Fruit fly (Drosophila melanogaster) whole organism, embryonic: ENCODE data around the gene Cyt-c-p.

ENCODE experiments used
- ATbp ChIP-seq: fragments of 200-800 bp; sonication (Bioruptor generic); optimal IDR thresholded peaks from 2 replicates; lab custom pipeline; 2017; ENCODE audit warnings: missing biosample characterization, mild to moderate bottlenecking, missing genetic modification characterization, missing genetic modification reagents
- Abd-B ChIP-seq: fragments of 200-800 bp; sonication (Bioruptor generic); optimal IDR thresholded peaks from 2 replicates; lab custom pipeline; 2018; ENCODE audit warnings: missing biosample characterization, mild to moderate bottlenecking, missing genetic modification characterization, moderate library complexity
- Bgb ChIP-seq: fragments of 200-800 bp; sonication (Bioruptor generic); IDR thresholded peaks from 2 replicates; pipeline ENCODE4 v1.3.6; 2022; ENCODE audit warnings: missing biosample characterization, missing genetic modification characterization; ENCODE audit not compliant: partially characterized antibody
- CG10565 ChIP-seq: fragments of 200-800 bp; sonication (Bioruptor generic); optimal IDR thresholded peaks from 3 replicates; lab custom pipeline; 2016; ENCODE audit warnings: missing biosample characterization, mild to moderate bottlenecking, missing genetic modification characterization
- CG13775 ChIP-seq: fragments of 200-800 bp; sonication (Bioruptor generic); optimal IDR thresholded peaks from 3 replicates; lab custom pipeline; 2017; ENCODE audit warnings: missing biosample characterization, mild to moderate bottlenecking, missing genetic modification characterization
- CG1603 ChIP-seq: fragments of 200-800 bp; sonication (Bioruptor generic); optimal IDR thresholded peaks from 2 replicates; lab custom pipeline; 2019; ENCODE audit warnings: missing biosample characterization, mild to moderate bottlenecking, missing genetic modification characterization, moderate library complexity
- CG16863 ChIP-seq: fragments of 200-800 bp; sonication (Bioruptor generic); optimal IDR thresholded peaks from 3 replicates; lab custom pipeline; 2016; ENCODE audit warnings: missing biosample characterization, missing genetic modification characterization
- CG17359 ChIP-seq: fragments of 200-800 bp; sonication (Bioruptor generic); optimal IDR thresholded peaks from 3 replicates; lab custom pipeline; 2018; ENCODE audit warnings: missing biosample characterization, mild to moderate bottlenecking, missing genetic modification characterization, moderate library complexity
- CG18476 ChIP-seq: fragments of 200-800 bp; sonication (Bioruptor generic); optimal IDR thresholded peaks from 2 replicates; lab custom pipeline; 2016; ENCODE audit warnings: missing biosample characterization, mild to moderate bottlenecking, missing genetic modification characterization
- CG18764 ChIP-seq: fragments of 200-800 bp; sonication (Bioruptor generic); optimal IDR thresholded peaks from 3 replicates; lab custom pipeline; 2016; ENCODE audit warnings: missing biosample characterization, missing genetic modification characterization
- CG2199 ChIP-seq: fragments of 200-800 bp; sonication (Bioruptor generic); IDR thresholded peaks from 3 replicates; pipeline ENCODE4 v1.3.6; 2022; ENCODE audit warnings: missing biosample characterization, missing genetic modification characterization
- CG2678 ChIP-seq: fragments of 200-800 bp; sonication (Bioruptor generic); optimal IDR thresholded peaks from 3 replicates; lab custom pipeline; 2019; ENCODE audit warnings: missing biosample characterization, mild to moderate bottlenecking, missing genetic modification characterization, moderate library complexity
- CG32772 ChIP-seq: fragments of 200-800 bp; sonication (Bioruptor generic); IDR thresholded peaks from 2 replicates; pipeline ENCODE4 v1.3.6; 2022; ENCODE audit warnings: missing biosample characterization, missing genetic modification characterization
- CG4328 ChIP-seq: fragments of 200-800 bp; sonication (Bioruptor generic); optimal IDR thresholded peaks from 3 replicates; lab custom pipeline; 2017; ENCODE audit warnings: missing biosample characterization, missing genetic modification reagents, missing genetic modification characterization
- CG6683 ChIP-seq: fragments of 200-800 bp; sonication (Bioruptor generic); optimal IDR thresholded peaks from 2 replicates; lab custom pipeline; 2017; ENCODE audit warnings: missing biosample characterization, mild to moderate bottlenecking, missing genetic modification characterization, missing genetic modification reagents
- CG6765 ChIP-seq: fragments of 200-800 bp; sonication (Bioruptor generic); optimal IDR thresholded peaks from 3 replicates; lab custom pipeline; 2017; ENCODE audit warnings: missing biosample characterization, mild to moderate bottlenecking, missing genetic modification characterization
- CG8359 ChIP-seq: fragments of 200-800 bp; sonication (Bioruptor generic); optimal IDR thresholded peaks from 2 replicates; lab custom pipeline; 2017; ENCODE audit warnings: missing biosample characterization, mild to moderate bottlenecking, missing genetic modification characterization, borderline replicate concordance
- Camta ChIP-seq: fragments of 200-800 bp; sonication (Bioruptor generic); optimal IDR thresholded peaks from 2 replicates; lab custom pipeline; 2016; ENCODE audit warnings: missing biosample characterization, missing genetic modification characterization
- Dp ChIP-seq: fragments of 200-800 bp; sonication (Bioruptor generic); optimal IDR thresholded peaks from 2 replicates; lab custom pipeline; 2018; ENCODE audit warnings: missing biosample characterization, mild to moderate bottlenecking, missing genetic modification characterization, moderate library complexity
- Dref ChIP-seq: fragments of 200-800 bp; sonication (Bioruptor generic); IDR thresholded peaks from 2 replicates; pipeline ENCODE4 v1.3.6; 2022; ENCODE audit warnings: missing biosample characterization, missing genetic modification characterization
- E2f1 ChIP-seq: fragments of 200-800 bp; sonication (Bioruptor generic); IDR thresholded peaks from 2 replicates; pipeline ENCODE4 v1.3.6; 2022; ENCODE audit warnings: missing biosample characterization, missing genetic modification characterization
- Hr39 ChIP-seq: fragments of >200 bp; optimal IDR thresholded peaks from 2 replicates; lab custom pipeline; 2017
- MTF-1 ChIP-seq: fragments of 200-800 bp; sonication (Bioruptor generic); optimal IDR thresholded peaks from 2 replicates; lab custom pipeline; 2018; ENCODE audit warnings: missing biosample characterization, mild to moderate bottlenecking, missing genetic modification characterization, borderline replicate concordance
- Rx ChIP-seq: fragments of 200-800 bp; sonication (Bioruptor generic); IDR thresholded peaks from 2 replicates; pipeline ENCODE4 v1.3.6; 2022; ENCODE audit warnings: missing biosample characterization, missing genetic modification characterization
- TFAM ChIP-seq: fragments of 200-800 bp; sonication (Bioruptor generic); optimal IDR thresholded peaks from 2 replicates; lab custom pipeline; 2017; ENCODE audit warnings: missing biosample characterization, missing genetic modification characterization, inconsistent platforms
- YL-1 ChIP-seq: fragments of 200-800 bp; sonication (Bioruptor generic); optimal IDR thresholded peaks from 3 replicates; lab custom pipeline; 2017; ENCODE audit warnings: missing biosample characterization, mild to moderate bottlenecking, missing genetic modification characterization
- ac ChIP-seq: fragments of 200-800 bp; sonication (Bioruptor generic); optimal IDR thresholded peaks from 3 replicates; lab custom pipeline; 2017; ENCODE audit warnings: missing biosample characterization, mild to moderate bottlenecking, missing genetic modification characterization
- ase ChIP-seq: fragments of 200-800 bp; sonication (Bioruptor generic); IDR thresholded peaks from 3 replicates; pipeline ENCODE4 v1.3.6; 2022; ENCODE audit warnings: missing biosample characterization, missing genetic modification characterization
- btn ChIP-seq: fragments of 200-800 bp; sonication (Bioruptor generic); optimal IDR thresholded peaks from 2 replicates; lab custom pipeline; 2016; ENCODE audit warnings: missing biosample characterization, missing genetic modification characterization
- cad ChIP-seq: fragments of >200 bp; optimal IDR thresholded peaks from 2 replicates; lab custom pipeline; 2017; ENCODE audit warnings: missing biosample characterization, missing genetic modification characterization
- cato ChIP-seq: fragments of 200-800 bp; sonication (Bioruptor generic); optimal IDR thresholded peaks from 2 replicates; lab custom pipeline; 2016; ENCODE audit warnings: missing biosample characterization, missing genetic modification characterization, borderline replicate concordance
- dmrt11E ChIP-seq: fragments of 200-800 bp; sonication (Bioruptor generic); optimal IDR thresholded peaks from 3 replicates; lab custom pipeline; 2018; ENCODE audit warnings: missing biosample characterization, mild to moderate bottlenecking, missing genetic modification characterization, moderate library complexity
- exex ChIP-seq: fragments of 200-800 bp; sonication (Bioruptor generic); optimal IDR thresholded peaks from 4 replicates; lab custom pipeline; 2018; ENCODE audit warnings: missing biosample characterization, mild to moderate bottlenecking, missing genetic modification characterization, moderate library complexity
- gsb ChIP-seq: fragments of 200-800 bp; sonication (Bioruptor generic); IDR thresholded peaks from 2 replicates; pipeline ENCODE4 v1.3.6; 2022; ENCODE audit warnings: missing biosample characterization, missing genetic modification characterization
- gt ChIP-seq: fragments of 200-800 bp; sonication (Bioruptor generic); IDR thresholded peaks from 2 replicates; pipeline ENCODE4 v1.3.6; 2022; ENCODE audit warnings: missing biosample characterization, missing genetic modification characterization
- jigr1 ChIP-seq: fragments of 200-800 bp; sonication (Bioruptor generic); IDR thresholded peaks from 3 replicates; pipeline ENCODE4 v1.3.6; 2022; ENCODE audit warnings: missing biosample characterization, missing genetic modification characterization
- klu ChIP-seq: fragments of 200-800 bp; sonication (Bioruptor generic); IDR thresholded peaks from 2 replicates; pipeline ENCODE4 v1.3.6; 2022; ENCODE audit warnings: missing biosample characterization, missing genetic modification characterization
- nerfin-1 ChIP-seq: fragments of 200-800 bp; sonication (Bioruptor generic); optimal IDR thresholded peaks from 3 replicates; lab custom pipeline; 2019; ENCODE audit warnings: missing biosample characterization, mild to moderate bottlenecking, missing genetic modification characterization, moderate library complexity
- onecut ChIP-seq: fragments of 200-800 bp; sonication (Bioruptor generic); IDR thresholded peaks from 2 replicates; pipeline ENCODE4 v1.3.6; 2022; ENCODE audit warnings: missing biosample characterization, missing genetic modification characterization
- pb ChIP-seq: fragments of 200-800 bp; sonication (Bioruptor generic); optimal IDR thresholded peaks from 3 replicates; lab custom pipeline; 2016; ENCODE audit warnings: missing biosample characterization, missing genetic modification characterization
- peb ChIP-seq: fragments of 200-800 bp; sonication (Bioruptor generic); IDR thresholded peaks from 2 replicates; pipeline ENCODE4 v1.3.6; 2022; ENCODE audit warnings: missing biosample characterization, missing genetic modification characterization
- phol ChIP-seq: fragments of 200-800 bp; sonication (Bioruptor generic); optimal IDR thresholded peaks from 3 replicates; lab custom pipeline; 2018; ENCODE audit warnings: missing biosample characterization, mild to moderate bottlenecking, missing genetic modification characterization, moderate library complexity
- psq ChIP-seq: fragments of 200-800 bp; sonication (Bioruptor generic); optimal IDR thresholded peaks from 2 replicates; lab custom pipeline; 2017; ENCODE audit warnings: missing biosample characterization, missing genetic modification characterization
- salm ChIP-seq: fragments of 200-800 bp; sonication (Bioruptor generic); optimal IDR thresholded peaks from 2 replicates; lab custom pipeline; 2018; ENCODE audit warnings: missing biosample characterization, mild to moderate bottlenecking, missing genetic modification characterization
- slp2 ChIP-seq: fragments of 200-800 bp; sonication (Bioruptor generic); optimal IDR thresholded peaks from 2 replicates; lab custom pipeline; 2016; ENCODE audit warnings: missing biosample characterization, missing genetic modification characterization
- sna ChIP-seq: fragments of 200-800 bp; sonication (Bioruptor generic); IDR thresholded peaks from 2 replicates; pipeline ENCODE4 v1.3.6; 2022; ENCODE audit warnings: missing biosample characterization, missing genetic modification characterization; ENCODE audit not compliant: partially characterized antibody
- sqz ChIP-seq: fragments of 200-800 bp; sonication (Bioruptor generic); optimal IDR thresholded peaks from 3 replicates; lab custom pipeline; 2018; ENCODE audit warnings: missing biosample characterization, mild to moderate bottlenecking, missing genetic modification characterization
- tap ChIP-seq: fragments of 200-800 bp; optimal IDR thresholded peaks from 3 replicates; lab custom pipeline; 2019; ENCODE audit warnings: missing biosample characterization, mild to moderate bottlenecking, missing genetic modification characterization, moderate library complexity
- zen2 ChIP-seq: fragments of 200-800 bp; sonication (Bioruptor generic); IDR thresholded peaks from 3 replicates; pipeline ENCODE4 v1.3.6; 2022; ENCODE audit warnings: missing biosample characterization, missing genetic modification characterization; ENCODE audit not compliant: partially characterized antibody

Cyt-c-p gene

dm6 chr2L:16719643-16720515, at the start of gene Cyt-c-p (continued):
- no peak for TF ChIP-seq slp2
- peak; percentile 6 for TF ChIP-seq salm (tag; lab: Kevin White, UChicago)
- TF ChIP-seq CG17359 (tag; lab: Kevin White, UChicago): no peak
- no peak for TF ChIP-seq Rx
- peak; percentile 26; the same call in 1 of the 2 replicates for TF ChIP-seq onecut (GFP tag; lab: Robert Waterston, UW)
- peak; percentile 26 for TF ChIP-seq pb (GFP tag; lab: Kevin White, UChicago)
- no peak for TF ChIP-seq ac (GFP tag; lab: Kevin White, UChicago)
- TF ChIP-seq CG2199 (GFP tag; lab: Robert Waterston, UW): no peak
- TF ChIP-seq CG6765 (GFP tag; lab: Kevin White, UChicago): peak; percentile 13
- peak; percentile 13 for TF ChIP-seq CG16863 (GFP tag; lab: Kevin White, UChicago)
- TF ChIP-seq CG2678 (tag; lab: Kevin White, UChicago): peak; percentile 38
- peak; percentile 94 for TF ChIP-seq Abd-B
- peak; percentile 65; the same call in 1 of the 2 replicates for TF ChIP-seq Bgb
- TF ChIP-seq YL-1 (GFP tag; lab: Kevin White, UChicago): peak; percentile 38
- TF ChIP-seq CG10565 (GFP tag; lab: Kevin White, UChicago): no peak
- peak; percentile 44 for TF ChIP-seq exex
- TF ChIP-seq sqz (GFP tag; lab: Kevin White, UChicago): no peak
- no peak for TF ChIP-seq tap (tag; lab: Kevin White, UChicago)
- peak; percentile 19 for TF ChIP-seq nerfin-1 (tag; lab: Kevin White, UChicago)
- no peak for TF ChIP-seq zen2 (GFP tag; lab: Robert Waterston, UW)
- TF ChIP-seq peb: no peak
- no peak for TF ChIP-seq Camta (GFP tag; lab: Kevin White, UChicago)
- TF ChIP-seq gt (GFP tag; lab: Robert Waterston, UW): no peak
- no peak for TF ChIP-seq MTF-1
- TF ChIP-seq psq: no peak
- no peak for TF ChIP-seq Hr39
- TF ChIP-seq CG6683 (GFP tag; lab: Kevin White, UChicago): no peak
- no peak for TF ChIP-seq CG8359 (GFP tag; lab: Kevin White, UChicago)
- TF ChIP-seq E2f1 (GFP tag; lab: Robert Waterston, UW): no peak
- no peak for TF ChIP-seq CG32772 (GFP tag; lab: Robert Waterston, UW)
- TF ChIP-seq CG18476 (GFP tag; lab: Kevin White, UChicago): no peak
- no peak for TF ChIP-seq CG4328 (GFP tag; lab: Kevin White, UChicago)
- TF ChIP-seq CG18764 (GFP tag; lab: Kevin White, UChicago): no peak
- peak; percentile 55 for TF ChIP-seq CG1603
- no peak for TF ChIP-seq btn
- peak; percentile 17 for TF ChIP-seq dmrt11E (tag; lab: Kevin White, UChicago)
- TF ChIP-seq klu: 0 out of 2 replicates have a peak, but pooled peaks have one; percentile 50
- peak; percentile 6 for TF ChIP-seq CG13775 (GFP tag; lab: Kevin White, UChicago)
- 0 out of 2 replicates have a peak, but pooled peaks have one; percentile 41 for TF ChIP-seq sna (GFP tag; lab: Robert Waterston, UW)
- TF ChIP-seq phol: peak; percentile 77
- TF ChIP-seq Dp: peak; percentile 99
- peak; percentile 54 for TF ChIP-seq cad (GFP tag; lab: Kevin White, UChicago)
- peak; percentile 51 for TF ChIP-seq Dref (GFP tag; lab: Robert Waterston, UW)
- no peak for TF ChIP-seq ATbp
- TF ChIP-seq ase (GFP tag; lab: Robert Waterston, UW): no peak
- TF ChIP-seq gsb (GFP tag; lab: Robert Waterston, UW): no peak
- TF ChIP-seq jigr1 (GFP tag; lab: Robert Waterston, UW): no peak
- TF ChIP-seq cato (GFP tag; lab: Kevin White, UChicago): no peak
- no peak for TF ChIP-seq TFAM (GFP tag; lab: Kevin White, UChicago)
